Fruit fly (Drosophila melanogaster) S2 (cell line): ENCODE data around the gene bab2.

Experiments
- CG8478 ChIP-seq: fragments of >200 bp; optimal IDR thresholded peaks from 2 replicates; lab custom pipeline; 2018
- CTCF ChIP-seq, 2 experiments: fragments of >200 bp; optimal IDR thresholded peaks; 2 replicates each; lab custom pipeline; 2018

Gene bab2

DNA sequence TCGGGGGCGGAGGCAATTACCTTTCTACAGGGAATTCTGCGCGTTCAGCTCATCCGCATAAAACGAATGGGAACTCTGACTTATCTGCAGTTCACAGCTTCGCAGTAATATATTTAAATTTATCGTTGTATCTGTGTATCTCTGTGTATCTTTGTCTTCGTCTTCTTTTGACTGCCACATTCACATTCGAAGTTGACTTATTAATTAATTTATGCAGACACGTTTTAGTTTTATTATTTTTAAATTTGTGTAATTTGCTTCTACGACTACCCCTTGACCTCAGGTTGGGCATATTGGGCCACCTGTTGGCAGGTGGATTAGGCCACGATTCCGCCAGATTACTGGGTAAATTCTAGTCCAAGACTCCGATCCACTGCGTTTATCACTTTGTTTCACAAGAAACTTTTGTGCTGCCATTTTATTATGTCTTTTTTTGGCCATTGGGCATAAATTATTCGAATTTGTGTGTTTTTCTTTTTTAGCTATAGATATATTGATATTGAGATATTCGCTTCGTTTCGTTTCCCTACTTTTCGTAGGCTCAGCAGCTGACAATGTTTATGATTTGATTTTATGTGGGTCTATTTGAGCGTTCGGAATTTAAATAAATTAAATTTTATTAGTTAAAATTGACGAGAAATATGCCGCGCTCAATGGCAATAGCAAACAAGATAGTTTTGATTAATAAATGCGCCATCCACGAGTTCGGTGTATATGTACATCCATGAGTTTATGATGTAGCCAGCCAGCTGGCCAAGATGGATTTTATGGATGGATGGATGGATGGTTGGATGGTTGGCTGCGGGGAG lies 24.3 kb downstream of the bab2 start:
- TF ChIP-seq CTCF (optimal IDR thresholded peaks at IDR 0.05; lab: Kevin White, UChicago) (no peak), CG8478 (no peak)

DNA sequence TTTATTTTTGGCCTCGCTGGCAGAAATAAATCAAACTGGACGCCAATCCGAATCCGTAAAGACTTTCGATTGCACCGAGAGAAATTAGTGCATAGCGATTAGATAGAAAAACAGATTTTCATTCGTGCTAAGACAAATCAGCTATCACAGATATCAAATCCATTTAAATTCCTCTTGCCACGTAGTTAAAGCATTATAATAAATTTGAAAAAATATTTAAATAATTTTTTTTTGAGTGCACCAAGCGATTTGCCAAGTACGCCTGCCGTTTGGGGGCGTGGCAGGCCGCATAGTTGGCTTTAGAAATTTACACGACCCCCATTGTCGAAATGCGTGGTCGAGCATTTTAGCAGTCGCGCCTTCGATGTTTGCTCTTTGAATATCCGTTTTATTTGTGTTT lies 25.4 kb downstream of the bab2 start:
- no peak for TF ChIP-seq CTCF (optimal IDR thresholded peaks at IDR 0.05; lab: Kevin White, UChicago)
- TF ChIP-seq CG8478: no peak

DNA sequence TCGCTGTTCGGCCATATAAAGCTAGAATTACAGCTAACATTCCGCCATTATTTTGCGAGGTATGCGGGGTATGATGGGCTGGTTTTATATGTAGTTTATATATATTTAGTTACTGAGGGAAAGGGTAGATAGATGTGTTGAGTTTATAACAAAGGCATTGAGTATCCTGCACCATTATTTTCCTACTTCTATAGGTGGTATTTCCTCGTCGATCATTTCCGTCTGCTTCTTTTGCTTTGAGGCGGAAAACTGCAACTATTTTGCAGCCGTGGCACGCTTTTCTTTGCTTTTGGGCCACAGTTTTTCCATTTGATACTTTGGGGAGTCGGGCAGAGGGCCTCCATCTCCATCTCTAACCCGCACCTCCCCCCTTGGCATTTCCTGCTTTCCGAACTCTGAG lies 27.8 kb downstream of the bab2 start:
- TF ChIP-seq CG8478 (no peak), CTCF (optimal IDR thresholded peaks at IDR 0.05; lab: Kevin White, UChicago) (no peak)

DNA sequence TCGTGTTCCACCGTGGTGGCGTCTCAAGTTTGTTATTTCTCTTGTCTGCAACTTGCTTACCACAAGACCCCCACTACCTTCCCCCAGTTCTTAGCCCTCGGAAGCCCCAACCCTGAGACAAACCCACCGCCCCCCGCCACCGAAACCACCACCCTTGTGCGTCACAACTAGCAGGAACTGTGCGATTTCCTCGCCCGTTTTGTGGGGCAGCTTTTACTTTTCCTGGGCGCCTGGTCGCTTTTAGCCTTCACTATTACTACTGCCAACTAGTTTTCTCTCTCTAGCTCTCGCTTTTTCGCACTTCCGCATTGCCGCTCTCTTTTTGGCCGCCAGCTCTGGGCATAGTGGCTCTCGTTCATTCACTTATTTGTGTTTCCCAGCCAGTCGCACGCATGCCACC lies 30.6 kb downstream of the bab2 start:
- TF ChIP-seq CTCF (optimal IDR thresholded peaks at IDR 0.05; lab: Kevin White, UChicago) (no peak), CG8478 (no peak)

DNA sequence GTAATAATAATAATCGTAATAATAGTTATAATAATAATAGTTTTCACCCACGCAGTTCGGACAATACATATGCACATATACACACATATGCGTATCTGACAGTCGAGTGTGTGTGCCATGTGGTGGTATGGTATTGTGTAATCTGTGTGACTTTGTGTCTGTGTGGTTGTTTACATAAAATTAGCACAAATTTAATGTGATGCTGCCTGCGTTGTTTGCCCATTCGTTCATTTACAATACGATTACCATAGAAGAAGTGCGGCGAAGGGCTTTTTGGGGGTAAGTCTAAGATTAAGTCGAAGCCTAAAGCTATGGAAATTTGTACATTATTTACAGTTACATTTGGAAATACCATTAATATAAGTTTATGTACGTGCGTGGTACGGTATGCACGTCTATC lies 36.5 kb downstream of the bab2 start:
- TF ChIP-seq CG8478: no peak
- no peak for TF ChIP-seq CTCF (optimal IDR thresholded peaks at IDR 0.05; lab: Kevin White, UChicago)

DNA sequence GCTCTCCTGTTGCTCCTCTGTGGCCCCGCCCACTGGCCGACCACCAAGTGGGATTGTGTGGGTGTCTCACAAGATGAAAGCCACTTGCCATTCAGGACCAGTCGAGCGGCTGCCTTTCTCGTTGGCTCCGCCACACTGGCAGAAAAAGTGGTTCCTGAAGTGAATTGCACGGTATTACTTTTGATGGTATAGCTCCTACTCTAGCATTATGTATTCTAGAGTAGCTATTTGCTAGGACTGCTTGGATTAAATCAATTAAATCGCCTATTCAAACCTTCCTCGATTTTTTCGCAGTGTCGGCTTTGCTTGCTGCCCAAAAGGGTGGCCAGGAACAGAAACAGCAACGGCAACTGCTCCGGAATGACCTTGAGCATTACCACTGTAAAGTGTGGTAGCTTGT lies 37.7 kb downstream of the bab2 start:
- TF ChIP-seq CTCF (optimal IDR thresholded peaks at IDR 0.05; lab: Kevin White, UChicago) (no peak), CG8478 (no peak)

DNA sequence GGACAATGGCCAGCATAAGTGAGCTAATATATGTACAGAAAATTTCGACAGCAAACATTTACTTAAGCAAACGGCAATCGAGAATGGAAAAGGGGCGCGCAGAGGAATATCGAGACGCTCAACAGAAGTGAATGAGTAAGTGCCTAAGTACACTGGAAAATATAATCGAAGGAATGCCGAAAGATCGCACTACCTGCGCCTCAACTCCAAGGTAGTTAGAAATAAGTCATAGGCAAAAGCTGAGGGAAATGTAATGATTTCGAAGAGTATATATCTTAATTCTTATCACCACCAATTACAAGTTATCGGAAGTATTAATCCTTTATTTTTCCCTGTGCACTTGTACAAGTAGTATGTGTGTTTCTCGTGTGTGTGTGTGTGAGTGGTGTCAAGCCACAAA lies 39.6 kb downstream of the bab2 start:
- no peak for TF ChIP-seq CG8478
- TF ChIP-seq CTCF (optimal IDR thresholded peaks at IDR 0.05; lab: Kevin White, UChicago): no peak

DNA sequence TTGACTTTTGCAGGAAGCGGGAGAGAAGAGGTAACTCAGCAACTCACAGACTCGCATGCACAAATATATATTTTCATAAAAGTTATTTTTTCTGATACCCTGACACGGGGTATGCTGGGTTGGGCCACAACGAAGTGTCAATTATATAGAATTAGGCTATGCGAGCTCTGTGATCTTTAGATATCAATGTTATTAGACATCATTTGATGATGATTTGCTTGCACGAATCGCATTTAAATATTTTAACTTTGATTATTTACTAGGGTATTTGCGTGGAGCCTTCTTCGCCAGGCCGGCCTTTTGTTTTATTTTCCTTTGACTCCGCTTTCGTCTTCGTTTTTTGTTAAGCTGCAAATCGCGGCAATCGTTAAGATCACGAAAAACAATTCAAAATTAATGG lies 47.5 kb downstream of the bab2 start:
- TF ChIP-seq CTCF (optimal IDR thresholded peaks at IDR 0.05; lab: Kevin White, UChicago) (no peak), CG8478 (no peak)

DNA sequence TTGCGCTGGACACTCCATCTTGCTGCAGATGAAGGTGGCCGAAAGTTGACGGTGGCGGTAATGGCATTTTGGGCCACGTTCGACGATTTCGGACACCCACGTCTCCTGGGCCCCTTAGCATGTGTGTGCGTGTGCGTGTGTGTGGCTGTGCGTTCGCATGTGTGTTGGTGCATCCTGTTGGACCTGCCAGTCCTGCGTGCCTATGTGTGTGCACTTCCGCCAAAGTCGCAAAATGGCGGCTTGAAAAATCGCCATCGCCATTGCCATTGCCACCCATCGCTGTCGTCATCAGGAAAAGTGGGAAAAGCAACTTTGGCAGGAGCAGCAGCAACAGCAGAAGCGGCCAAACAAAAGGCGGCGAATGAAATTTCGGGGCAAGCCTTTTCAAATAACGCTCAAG lies 53.3 kb downstream of the bab2 start:
- TF ChIP-seq CG8478: no peak
- no peak for TF ChIP-seq CTCF (optimal IDR thresholded peaks at IDR 0.05; lab: Kevin White, UChicago)

DNA sequence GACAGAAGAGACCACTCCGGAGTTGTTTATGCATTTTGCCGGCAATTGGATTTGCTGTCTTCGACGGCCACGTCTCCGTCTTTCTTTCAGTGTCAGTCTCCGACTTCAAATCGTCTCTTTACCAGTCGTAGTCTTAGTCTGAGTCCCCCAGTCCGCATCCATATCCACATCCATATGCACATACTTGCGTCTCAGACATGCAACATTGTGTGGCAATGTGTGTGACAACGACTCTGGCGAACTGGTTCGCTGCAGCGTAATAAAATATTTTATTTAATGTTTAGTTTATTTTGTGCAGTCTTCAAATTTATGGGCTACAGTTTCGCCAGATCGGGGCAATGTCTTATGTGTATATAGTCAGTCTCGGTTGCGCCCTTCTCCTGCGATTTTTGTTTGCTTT lies 55.4 kb downstream of the bab2 start:
- TF ChIP-seq CTCF (optimal IDR thresholded peaks at IDR 0.05; lab: Kevin White, UChicago): no peak
- TF ChIP-seq CG8478: no peak

DNA sequence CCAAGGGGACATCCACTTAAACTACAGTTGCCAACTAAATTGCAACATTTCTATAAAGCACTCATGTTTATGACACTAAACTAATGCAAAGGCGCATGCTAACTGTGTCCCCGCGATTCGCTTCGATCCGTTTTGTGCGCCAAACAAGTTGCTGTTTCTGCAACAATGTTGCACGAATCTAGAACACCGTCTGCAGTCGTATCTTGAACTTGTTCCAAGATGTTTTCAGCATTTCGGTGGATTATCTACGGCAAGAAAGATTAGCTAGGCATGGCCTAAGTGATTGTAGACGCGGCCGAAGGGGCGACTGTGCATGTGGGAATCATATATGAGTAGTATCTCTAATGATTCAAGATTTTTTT lies 56.9 kb downstream of the bab2 start:
- TF ChIP-seq CG8478 (no peak), CTCF (optimal IDR thresholded peaks at IDR 0.05; lab: Kevin White, UChicago) (no peak)

DNA sequence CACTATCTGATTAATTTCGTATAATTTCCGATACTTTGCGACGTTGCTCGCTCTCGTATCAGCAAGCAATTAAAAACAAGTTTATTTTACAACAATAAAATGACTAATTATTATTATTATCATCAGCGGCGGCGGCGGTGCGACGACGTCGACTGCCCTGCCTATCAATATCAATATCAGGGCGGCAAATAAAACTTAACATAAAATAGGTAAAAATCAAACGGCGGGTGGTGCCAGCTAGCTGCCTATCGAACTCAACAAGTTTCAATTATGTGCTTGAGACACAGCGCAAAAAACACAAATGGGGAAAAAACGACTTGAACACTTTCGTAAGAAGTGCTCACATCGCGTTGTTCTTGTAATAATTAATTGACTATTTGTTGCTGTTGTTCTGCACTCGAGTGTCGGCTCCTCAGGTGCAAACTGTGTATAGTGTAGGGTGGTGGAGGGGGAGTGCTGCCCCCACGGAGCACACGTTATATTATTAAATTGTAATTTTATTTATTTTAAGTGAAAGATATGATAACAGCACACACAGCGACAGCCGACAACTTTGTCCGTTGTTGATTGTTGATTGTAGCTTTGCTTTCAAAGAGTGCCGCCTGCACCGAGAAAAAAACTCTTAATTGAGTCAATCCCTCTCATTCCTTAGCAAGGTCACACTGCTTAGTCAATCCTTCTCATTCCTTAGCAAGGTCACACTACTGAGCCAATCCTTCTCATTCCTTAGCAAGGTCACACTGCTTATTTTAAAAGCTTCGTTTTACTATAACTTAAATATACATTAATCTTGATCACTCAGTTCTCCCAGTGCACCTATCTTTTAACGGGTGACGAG lies 57.5 kb downstream of the bab2 start:
- TF ChIP-seq CTCF (optimal IDR thresholded peaks at IDR 0.05; lab: Kevin White, UChicago) (no peak), CG8478 (no peak)

DNA sequence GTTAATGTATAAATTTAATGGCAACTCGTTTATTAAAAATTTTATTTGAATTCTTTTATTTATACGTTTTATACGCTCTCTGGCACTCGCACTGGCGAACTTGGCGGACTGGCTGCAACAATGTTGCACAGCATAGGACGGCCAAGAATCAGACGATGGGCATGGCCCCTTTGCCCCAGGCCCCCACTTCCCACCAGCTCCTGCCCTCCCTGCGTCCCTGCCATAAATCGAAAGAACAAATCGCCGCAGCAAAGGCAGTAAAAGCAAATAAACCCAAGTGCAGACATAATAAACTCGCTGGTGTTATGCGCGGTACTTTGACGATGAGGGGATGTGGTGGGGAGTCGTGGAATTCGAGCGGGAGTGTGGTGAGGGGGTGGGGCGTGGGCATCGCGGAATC lies 58.6 kb downstream of the bab2 start:
- no peak for TF ChIP-seq CG8478
- TF ChIP-seq CTCF (optimal IDR thresholded peaks at IDR 0.05; lab: Kevin White, UChicago): no peak

DNA sequence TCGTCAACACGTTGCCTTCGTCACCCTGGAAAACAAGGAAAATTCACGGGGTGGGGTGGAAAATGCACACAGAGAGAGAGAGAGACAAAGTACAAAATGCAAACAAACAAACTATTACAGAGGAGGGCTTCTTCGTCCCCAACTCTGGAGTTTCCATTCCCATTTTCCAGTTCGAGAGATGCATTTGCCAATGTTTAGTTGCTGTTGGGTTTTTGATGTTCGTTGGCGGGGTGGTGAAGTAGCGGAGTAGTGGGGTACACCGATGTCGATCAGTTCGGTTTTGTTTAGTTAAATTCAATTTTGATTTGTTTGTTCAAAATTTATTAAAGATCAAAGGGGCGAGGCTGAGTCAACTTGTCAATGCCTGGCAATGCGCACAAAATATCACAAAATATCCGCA lies 59.5 kb downstream of the bab2 start:
- TF ChIP-seq CTCF (optimal IDR thresholded peaks at IDR 0.05; lab: Kevin White, UChicago) (no peak), CG8478 (no peak)

DNA sequence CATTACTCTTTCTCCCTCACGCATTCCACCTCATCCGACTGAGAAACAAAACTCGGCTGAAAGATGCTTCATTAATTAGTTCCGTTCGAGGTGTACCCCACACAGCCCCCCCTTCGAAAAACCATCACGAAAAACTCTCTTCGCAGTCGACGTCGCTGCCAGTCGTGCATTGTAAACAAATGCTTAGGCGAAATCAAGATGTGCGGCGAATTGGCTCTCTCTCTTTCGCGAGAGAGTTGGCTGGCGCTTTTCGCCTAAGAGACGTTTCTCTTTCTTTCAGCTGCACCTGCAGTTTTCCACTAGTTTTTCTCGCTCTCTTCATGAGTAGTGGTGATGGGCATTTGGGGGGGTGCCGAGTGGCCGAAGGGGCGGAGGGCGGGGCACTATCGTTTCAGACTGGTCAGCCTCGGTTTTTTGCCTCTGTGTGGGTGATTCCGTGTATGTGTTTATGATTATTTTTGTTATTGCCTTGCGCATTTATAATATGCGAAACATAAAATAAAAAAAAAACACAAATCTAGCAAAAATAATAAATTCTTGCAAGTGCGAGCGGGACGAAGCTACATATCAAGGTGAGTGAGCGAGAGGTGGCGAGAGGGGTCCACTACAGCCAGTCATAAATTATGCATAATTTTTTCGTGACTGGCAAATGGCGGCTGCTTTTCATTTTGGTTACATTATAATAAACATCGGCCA lies 74.6 kb downstream of the bab2 start:
- TF ChIP-seq CG8478 (no peak), CTCF (optimal IDR thresholded peaks at IDR 0.05; lab: Kevin White, UChicago) (no peak)

DNA sequence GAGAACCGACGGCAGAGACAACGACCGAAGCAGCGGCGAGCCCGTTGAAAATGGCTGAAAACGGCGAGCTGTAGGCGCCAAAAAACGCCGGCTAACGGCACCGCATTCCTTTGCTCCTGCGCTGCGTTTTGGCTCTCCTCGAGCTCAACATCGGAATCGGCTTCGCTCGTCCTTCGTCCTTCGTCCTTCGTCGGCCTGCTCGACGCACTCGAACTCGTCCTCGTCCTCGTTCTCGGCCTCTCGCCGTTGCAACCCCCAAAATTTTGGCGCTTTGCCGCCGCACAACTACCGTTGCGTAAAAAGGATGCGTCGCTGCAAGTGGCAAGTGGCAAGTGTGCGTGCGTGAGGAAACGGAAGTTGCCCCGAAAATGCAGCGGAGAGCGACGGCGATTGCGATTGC lies 75.6 kb downstream of the bab2 start:
- no peak for TF ChIP-seq CTCF (optimal IDR thresholded peaks at IDR 0.05; lab: Kevin White, UChicago)
- TF ChIP-seq CG8478: no peak
